Worm (Caenorhabditis elegans) whole organism, L2 larva: ENCODE measurements around the gene fmo-4.

Experiments
- ceh-16 ChIP-seq: fragments of 150-350 bp; optimal IDR thresholded peaks from 2 replicates; lab custom pipeline; 2014; ENCODE audit warnings: missing biosample characterization, missing genetic modification characterization
- ceh-82 ChIP-seq: fragments of 150-350 bp; optimal IDR thresholded peaks from 2 replicates; lab custom pipeline; 2014; ENCODE audit warnings: missing biosample characterization, missing genetic modification characterization
- fos-1 ChIP-seq: fragments of 150-350 bp; optimal IDR thresholded peaks from 2 replicates; lab custom pipeline; 2014; ENCODE audit warnings: missing biosample characterization, missing genetic modification characterization
- unc-55 ChIP-seq: fragments of 150-350 bp; sonication (generic microtip); optimal IDR thresholded peaks from 3 replicates; lab custom pipeline; 2014; ENCODE audit warnings: missing biosample characterization, missing genetic modification reagents, missing genetic modification characterization

ce11 chrV:13638040-13638439 lies 31.5 kb upstream of the fmo-4 start:
- TF ChIP-seq ceh-82 (no peak), unc-55 (GFP tag; lab: Kevin White, UChicago) (no peak), fos-1 (tag; lab: Kevin White, UChicago) (peak; percentile 79), ceh-16 (no peak)
